Fruit fly (Drosophila melanogaster) whole organism, embryonic: ENCODE results near the gene Ets97D.
A peak's percentile ranks its signal among the peaks of the same experiment; 100 is the strongest.

Experiments used
- Asciz ChIP-seq: fragments of 200-800 bp; sonication (Bioruptor generic); optimal IDR thresholded peaks from 2 replicates; lab custom pipeline; 2017; ENCODE audit warnings: missing biosample characterization, mild to moderate bottlenecking, missing genetic modification characterization, missing genetic modification reagents
- B-H2 ChIP-seq: fragments of 200-800 bp; sonication (Bioruptor generic); optimal IDR thresholded peaks from 2 replicates; lab custom pipeline; 2018; ENCODE audit warnings: missing biosample characterization, mild to moderate bottlenecking, missing genetic modification characterization
- CG11560 ChIP-seq: fragments of 200-800 bp; sonication (Bioruptor generic); IDR thresholded peaks from 3 replicates; pipeline ENCODE4 v1.3.6; 2022; ENCODE audit warnings: missing biosample characterization, missing genetic modification characterization
- CG13624 ChIP-seq: fragments of 200-800 bp; sonication (Bioruptor generic); optimal IDR thresholded peaks from 2 replicates; lab custom pipeline; 2016; ENCODE audit warnings: missing biosample characterization, missing genetic modification characterization
- CG14710 ChIP-seq: fragments of 200-800 bp; sonication (Bioruptor generic); optimal IDR thresholded peaks from 3 replicates; lab custom pipeline; 2019; ENCODE audit warnings: missing biosample characterization, mild to moderate bottlenecking, missing genetic modification characterization, moderate library complexity
- CG1602 ChIP-seq: fragments of 200-800 bp; sonication (Bioruptor generic); optimal IDR thresholded peaks from 3 replicates; lab custom pipeline; 2016; ENCODE audit warnings: missing biosample characterization, missing genetic modification characterization
- CG17186 ChIP-seq: fragments of 200-800 bp; sonication (Bioruptor generic); optimal IDR thresholded peaks from 3 replicates; lab custom pipeline; 2017; ENCODE audit warnings: missing biosample characterization, missing genetic modification reagents, missing genetic modification characterization
- CG17359 ChIP-seq: fragments of 200-800 bp; sonication (Bioruptor generic); optimal IDR thresholded peaks from 3 replicates; lab custom pipeline; 2018; ENCODE audit warnings: missing biosample characterization, mild to moderate bottlenecking, missing genetic modification characterization, moderate library complexity
- CG18011 ChIP-seq: fragments of 200-800 bp; sonication (Bioruptor generic); optimal IDR thresholded peaks from 2 replicates; lab custom pipeline; 2017; ENCODE audit warnings: missing biosample characterization, missing genetic modification characterization, mild to moderate bottlenecking, moderate library complexity, missing genotype
- CG18476 ChIP-seq: fragments of 200-800 bp; sonication (Bioruptor generic); optimal IDR thresholded peaks from 2 replicates; lab custom pipeline; 2016; ENCODE audit warnings: missing biosample characterization, mild to moderate bottlenecking, missing genetic modification characterization
- CG2889 ChIP-seq: fragments of 200-800 bp; sonication (Bioruptor generic); IDR thresholded peaks from 3 replicates; pipeline ENCODE4 v1.3.6; 2022; ENCODE audit warnings: missing biosample characterization, missing genetic modification characterization
- CG33213 ChIP-seq: fragments of 200-800 bp; sonication (Bioruptor generic); optimal IDR thresholded peaks from 3 replicates; lab custom pipeline; 2016; ENCODE audit warnings: missing biosample characterization, missing genetic modification characterization
- CG3726 ChIP-seq: fragments of 200-800 bp; sonication (Bioruptor generic); IDR thresholded peaks from 3 replicates; pipeline ENCODE4, ENCODE4 v1.3.6; 2022; ENCODE audit warnings: missing biosample characterization, missing genetic modification characterization
- CG42726 ChIP-seq: fragments of 200-800 bp; sonication (Bioruptor generic); IDR thresholded peaks from 2 replicates; pipeline ENCODE4 v1.3.6; 2022; ENCODE audit warnings: missing biosample characterization, missing genetic modification characterization; ENCODE audit not compliant: partially characterized antibody
- CG4617 ChIP-seq: fragments of 200-800 bp; sonication (Bioruptor generic); optimal IDR thresholded peaks from 3 replicates; lab custom pipeline; 2016; ENCODE audit warnings: missing biosample characterization, missing genetic modification characterization, borderline replicate concordance
- CG5245 ChIP-seq: fragments of 200-800 bp; sonication (Bioruptor generic); optimal IDR thresholded peaks from 3 replicates; lab custom pipeline; 2016; ENCODE audit warnings: missing biosample characterization, missing genetic modification characterization
- CG6765 ChIP-seq: fragments of 200-800 bp; sonication (Bioruptor generic); optimal IDR thresholded peaks from 3 replicates; lab custom pipeline; 2017; ENCODE audit warnings: missing biosample characterization, mild to moderate bottlenecking, missing genetic modification characterization
- CG9215 ChIP-seq: fragments of 200-800 bp; sonication (Bioruptor generic); IDR thresholded peaks from 2 replicates; pipeline ENCODE4 v1.3.6; 2022; ENCODE audit warnings: missing biosample characterization, missing genetic modification characterization
- CG9727 ChIP-seq: fragments of 200-800 bp; sonication (Bioruptor generic); optimal IDR thresholded peaks from 3 replicates; lab custom pipeline; 2017; ENCODE audit warnings: missing biosample characterization, mild to moderate bottlenecking, missing genetic modification characterization
- Chrac-16 ChIP-seq: fragments of 200-800 bp; sonication (Bioruptor generic); optimal IDR thresholded peaks from 3 replicates; lab custom pipeline; 2016; ENCODE audit warnings: missing biosample characterization, missing genetic modification characterization
- CkIIα-i1 ChIP-seq: fragments of 200-800 bp; sonication (Bioruptor generic); IDR thresholded peaks from 2 replicates; pipeline ENCODE4 v1.3.6; 2022; ENCODE audit warnings: missing biosample characterization, missing genetic modification characterization
- Doc2 ChIP-seq: fragments of 200-800 bp; sonication (Bioruptor generic); IDR thresholded peaks from 2 replicates; pipeline ENCODE4 v1.3.6; 2022; ENCODE audit warnings: missing biosample characterization, missing genetic modification characterization
- Ets97D ChIP-seq: fragments of 200-800 bp; sonication (Bioruptor generic); optimal IDR thresholded peaks from 3 replicates; lab custom pipeline; 2016; ENCODE audit warnings: missing biosample characterization, missing genetic modification characterization
- HLH54F ChIP-seq: fragments of 200-800 bp; sonication (Bioruptor generic); optimal IDR thresholded peaks from 3 replicates; lab custom pipeline; 2016; ENCODE audit warnings: missing biosample characterization, missing genetic modification characterization
- Hmr ChIP-seq: fragments of 200-800 bp; sonication (Bioruptor generic); optimal IDR thresholded peaks from 3 replicates; lab custom pipeline; 2017; ENCODE audit warnings: mild to moderate bottlenecking, missing biosample characterization, missing genetic modification reagents, missing genetic modification characterization
- Hmx ChIP-seq: fragments of 200-800 bp; sonication (Bioruptor generic); optimal IDR thresholded peaks from 2 replicates; lab custom pipeline; 2016; ENCODE audit warnings: missing biosample characterization, missing genetic modification characterization
- Poxn ChIP-seq: fragments of 200-800 bp; sonication (Bioruptor generic); IDR thresholded peaks from 2 replicates; pipeline ENCODE4 v1.3.6; 2022; ENCODE audit warnings: missing biosample characterization, missing genetic modification characterization
- Tbp ChIP-seq: fragments of >200 bp; optimal IDR thresholded peaks from 2 replicates; lab custom pipeline; 2018; ENCODE audit warnings: missing biosample characterization, missing genetic modification characterization
- Trl ChIP-seq, 3 experiments: fragments of >200 bp in 2 of 3; fragments of 200-800 bp in 1 of 3; sonication (Bioruptor generic) in 1 of 3; optimal IDR thresholded peaks; 2 replicates in 1 of 3; 3 replicates in 2 of 3; lab custom pipeline; 2016 to 2017; ENCODE audit warnings: missing biosample characterization in 1 of 3, missing genetic modification characterization in 1 of 3
- ac ChIP-seq: fragments of 200-800 bp; sonication (Bioruptor generic); optimal IDR thresholded peaks from 3 replicates; lab custom pipeline; 2017; ENCODE audit warnings: missing biosample characterization, mild to moderate bottlenecking, missing genetic modification characterization
- cato ChIP-seq: fragments of 200-800 bp; sonication (Bioruptor generic); optimal IDR thresholded peaks from 2 replicates; lab custom pipeline; 2016; ENCODE audit warnings: missing biosample characterization, missing genetic modification characterization, borderline replicate concordance
- dati ChIP-seq: fragments of 200-800 bp; sonication (Bioruptor generic); IDR thresholded peaks from 2 replicates; pipeline ENCODE4 v1.3.6; 2022; ENCODE audit warnings: missing biosample characterization, missing genetic modification characterization
- fd64A ChIP-seq: fragments of 200-800 bp; sonication (Bioruptor generic); optimal IDR thresholded peaks from 3 replicates; lab custom pipeline; 2018; ENCODE audit warnings: missing biosample characterization, mild to moderate bottlenecking, missing genetic modification characterization
- hb ChIP-seq: fragments of 200-800 bp; sonication (Bioruptor generic); IDR thresholded peaks from 3 replicates; pipeline ENCODE4 v1.3.6; 2022; ENCODE audit warnings: missing biosample characterization, missing genetic modification characterization; ENCODE audit not compliant: partially characterized antibody
- hbn ChIP-seq: fragments of 200-800 bp; sonication (Bioruptor generic); IDR thresholded peaks from 2 replicates; pipeline ENCODE4 v1.3.6; 2022; ENCODE audit warnings: missing biosample characterization, missing genetic modification characterization; ENCODE audit not compliant: partially characterized antibody
- insv ChIP-seq, 2 experiments: fragments of 200-800 bp; sonication (Bioruptor generic); optimal IDR thresholded peaks; 3 replicates each; lab custom pipeline; 2016 to 2018; ENCODE audit warnings: missing biosample characterization in 2 of 2, missing genetic modification characterization in 2 of 2
- jumu ChIP-seq: fragments of 200-800 bp; sonication (Bioruptor generic); optimal IDR thresholded peaks from 3 replicates; lab custom pipeline; 2016; ENCODE audit warnings: missing biosample characterization, missing genetic modification characterization
- nmo ChIP-seq: fragments of 200-800 bp; sonication (Bioruptor generic); optimal IDR thresholded peaks from 2 replicates; lab custom pipeline; 2018; ENCODE audit warnings: missing biosample characterization, mild to moderate bottlenecking, missing genetic modification characterization, moderate library complexity
- oc ChIP-seq: fragments of 200-800 bp; sonication (Bioruptor generic); optimal IDR thresholded peaks from 2 replicates; lab custom pipeline; 2018; ENCODE audit warnings: missing biosample characterization, mild to moderate bottlenecking, missing genetic modification characterization, moderate library complexity
- pho ChIP-seq: fragments of 200-800 bp; sonication (Bioruptor generic); optimal IDR thresholded peaks from 2 replicates; lab custom pipeline; 2016; ENCODE audit warnings: missing biosample characterization, missing genetic modification characterization
- seq ChIP-seq: fragments of 200-800 bp; sonication (Bioruptor generic); IDR thresholded peaks from 2 replicates; pipeline ENCODE4 v1.3.6; 2022; ENCODE audit warnings: missing biosample characterization, missing genetic modification characterization
- stwl ChIP-seq: fragments of 200-800 bp; sonication (Bioruptor generic); optimal IDR thresholded peaks from 3 replicates; lab custom pipeline; 2018; ENCODE audit warnings: missing biosample characterization, mild to moderate bottlenecking, missing genetic modification characterization, moderate library complexity
- tll ChIP-seq, 2 experiments: fragments of 200-800 bp in 1 of 2; fragments of >200 bp in 1 of 2; sonication (Bioruptor generic) in 1 of 2; optimal IDR thresholded peaks; 2 replicates each; lab custom pipeline; 2017 to 2019; ENCODE audit warnings: missing biosample characterization in 2 of 2, missing genetic modification characterization in 2 of 2, mild to moderate bottlenecking in 1 of 2, moderate library complexity in 1 of 2
- toy ChIP-seq: fragments of 200-800 bp; sonication (Bioruptor generic); IDR thresholded peaks from 2 replicates; pipeline ENCODE4 v1.3.6; 2022; ENCODE audit warnings: missing biosample characterization, missing genetic modification characterization
- twi ChIP-seq: fragments of 200-800 bp; optimal IDR thresholded peaks from 2 replicates; lab custom pipeline; 2019; ENCODE audit warnings: missing biosample characterization, mild to moderate bottlenecking, missing genetic modification characterization, moderate library complexity
- usp ChIP-seq: fragments of >200 bp; optimal IDR thresholded peaks from 2 replicates; lab custom pipeline; 2017; ENCODE audit warnings: missing biosample characterization, missing genetic modification characterization
- zen2 ChIP-seq: fragments of 200-800 bp; sonication (Bioruptor generic); IDR thresholded peaks from 3 replicates; pipeline ENCODE4 v1.3.6; 2022; ENCODE audit warnings: missing biosample characterization, missing genetic modification characterization; ENCODE audit not compliant: partially characterized antibody

The Ets97D gene

dm6 chr3R:26866577-26867456, 45.9 kb downstream of the Ets97D start, which contains the start of the genes ball and His2Av (continued):
- peak; percentile 47 for TF ChIP-seq cato
- TF ChIP-seq CG3726 = peak; percentile 63; the same call in 1 of the 3 replicates
- peak; percentile 27 for TF ChIP-seq Hmx
- peak in 1 of 2 experiments; percentile 51 for TF ChIP-seq tll (GFP tag; optimal IDR thresholded peaks at IDR 0.05; lab: Kevin White, UChicago)
- peak; percentile 82 for TF ChIP-seq CG2889
- TF ChIP-seq hbn (GFP tag; lab: Robert Waterston, UW) = peak; percentile 87
- TF ChIP-seq Doc2 (GFP tag; lab: Robert Waterston, UW) = no peak
- no peak for TF ChIP-seq CkIIα-i1 (GFP tag; lab: Robert Waterston, UW)
- TF ChIP-seq zen2 (GFP tag; lab: Robert Waterston, UW) = peak; percentile 78
- TF ChIP-seq CG17186 (GFP tag; lab: Kevin White, UChicago) = peak; percentile 83
- TF ChIP-seq CG11560 (tag; lab: Robert Waterston, UW) = peak; percentile 74
- TF ChIP-seq CG17359 (tag; lab: Kevin White, UChicago) = peak; percentile 83
- peak; percentile 81 for TF ChIP-seq CG5245 (GFP tag; lab: Kevin White, UChicago)
- TF ChIP-seq CG13624 (GFP tag; lab: Kevin White, UChicago) = peak; percentile 85
- TF ChIP-seq Tbp (GFP tag; lab: Kevin White, UChicago) = no peak
- 0 out of 2 replicates have a peak, but pooled peaks have one; percentile 59 for TF ChIP-seq dati (GFP tag; lab: Robert Waterston, UW)
- TF ChIP-seq Asciz (GFP tag; lab: Kevin White, UChicago) = peak; percentile 28
- peak; percentile 71 for TF ChIP-seq CG18476
- peak; percentile 94 for TF ChIP-seq CG33213
- peak; percentile 16; the same call in 1 of the 2 replicates for TF ChIP-seq Poxn (GFP tag; lab: Robert Waterston, UW)
- peak; percentile 90 for TF ChIP-seq Chrac-16 (GFP tag; lab: Kevin White, UChicago)
- no peak for TF ChIP-seq fd64A (GFP tag; lab: Kevin White, UChicago)
- peak; percentile 94 for TF ChIP-seq jumu (GFP tag; lab: Kevin White, UChicago)
- peak; percentile 87 for TF ChIP-seq CG9727 (GFP tag; lab: Kevin White, UChicago)
- TF ChIP-seq hb = peak; percentile 89
- peak; percentile 42 for TF ChIP-seq CG6765
- peak; percentile 67 for TF ChIP-seq oc
- TF ChIP-seq CG4617 (GFP tag; lab: Kevin White, UChicago) = peak; percentile 79
- TF ChIP-seq CG9215 (GFP tag; lab: Robert Waterston, UW) = peak; percentile 79
- peak; percentile 52 for TF ChIP-seq ac (GFP tag; lab: Kevin White, UChicago)
- peak; percentile 86 for TF ChIP-seq B-H2
- peak; percentile 89 for TF ChIP-seq HLH54F
- peak in 1 of 2 experiments; percentile 68 for TF ChIP-seq insv (GFP tag; optimal IDR thresholded peaks at IDR 0.05; lab: Kevin White, UChicago)
- peak; percentile 95 for TF ChIP-seq CG42726 (GFP tag; lab: Robert Waterston, UW)
- peak; percentile 86 for TF ChIP-seq Ets97D (GFP tag; lab: Kevin White, UChicago)
- TF ChIP-seq twi (tag; lab: Kevin White, UChicago) = peak; percentile 37
- peak; percentile 91 for TF ChIP-seq pho
- TF ChIP-seq CG14710 (tag; lab: Kevin White, UChicago) = peak; percentile 89
- no peak for TF ChIP-seq Trl (optimal IDR thresholded peaks at IDR 0.05; lab: Kevin White, UChicago)
- peak; percentile 94 for TF ChIP-seq Trl (GFP tag; optimal IDR thresholded peaks at IDR 0.05; lab: Kevin White, UChicago)
- peak; percentile 84 for TF ChIP-seq stwl
- peak; percentile 74; the same call in 1 of the 2 replicates for TF ChIP-seq seq (GFP tag; lab: Robert Waterston, UW)
- TF ChIP-seq toy (GFP tag; lab: Robert Waterston, UW) = no peak
- peak; percentile 79 for TF ChIP-seq CG18011
- peak; percentile 84 for TF ChIP-seq nmo (GFP tag; lab: Kevin White, UChicago)
- TF ChIP-seq Hmr (GFP tag; lab: Kevin White, UChicago) = peak; percentile 91
- no peak for TF ChIP-seq usp (GFP tag; lab: Kevin White, UChicago)
- TF ChIP-seq CG1602 = peak; percentile 77
